Worm (Caenorhabditis elegans) whole organism, young adult: ENCODE measurements around the gene imb-2.

ENCODE experiments used
- B0019.2 ChIP-seq: fragments of 200-800 bp; sonication (Bioruptor generic); conservative IDR thresholded peaks from 2 replicates; pipeline ENCODE4 v1.3.6; 2022; ENCODE audit warnings: missing genetic modification reagents, missing genetic modification characterization, missing compliant biosample characterization
- B0261.1 ChIP-seq: sonication (generic microtip); optimal IDR thresholded peaks from 2 replicates; lab custom pipeline; 2016; ENCODE audit warnings: mild to moderate bottlenecking, missing genetic modification characterization, moderate library complexity, missing compliant biosample characterization
- D2030.7 ChIP-seq: fragments of 200-800 bp; sonication (Bioruptor generic); IDR thresholded peaks from 2 replicates; pipeline ENCODE4 v1.3.6; 2022; ENCODE audit warnings: missing genetic modification reagents, missing genetic modification characterization, missing compliant biosample characterization
- F22D6.2 ChIP-seq: sonication (generic microtip); optimal IDR thresholded peaks from 2 replicates; lab custom pipeline; 2016; ENCODE audit warnings: mild to moderate bottlenecking, missing genetic modification characterization, missing compliant biosample characterization
- F23B12.7 ChIP-seq: sonication (generic microtip); optimal IDR thresholded peaks from 2 replicates; lab custom pipeline; 2017; ENCODE audit warnings: missing genetic modification characterization, mild to moderate bottlenecking, missing compliant biosample characterization, antibody characterized with exemption, moderate library complexity; ENCODE audit not compliant: insufficient read depth
- F33H1.4 ChIP-seq: fragments of 200-800 bp; sonication (Bioruptor generic); IDR thresholded peaks from 2 replicates; pipeline ENCODE4 v1.3.6; 2022; ENCODE audit warnings: missing genetic modification reagents, missing genetic modification characterization, missing compliant biosample characterization
- F37B4.10 ChIP-seq: fragments of 200-800 bp; sonication (Bioruptor generic); IDR thresholded peaks from 2 replicates; pipeline ENCODE4 v1.3.6; 2022; ENCODE audit warnings: missing genetic modification characterization, missing compliant biosample characterization
- K11D2.4 ChIP-seq: fragments of 200-800 bp; sonication (Bioruptor generic); IDR thresholded peaks from 2 replicates; pipeline ENCODE4 v1.3.6; 2022; ENCODE audit warnings: missing genetic modification reagents, missing genetic modification characterization, missing compliant biosample characterization
- Y53G8AR.9 ChIP-seq: fragments of 200-800 bp; sonication (Bioruptor generic); conservative IDR thresholded peaks from 2 replicates; pipeline ENCODE4 v1.3.6; 2022; ENCODE audit warnings: missing genetic modification reagents, missing genetic modification characterization, missing compliant biosample characterization
- Y56A3A.18 ChIP-seq: fragments of 200-800 bp; sonication (Bioruptor generic); IDR thresholded peaks from 2 replicates; pipeline ENCODE4 v1.3.6; 2022; ENCODE audit warnings: missing genetic modification reagents, missing genetic modification characterization, missing compliant biosample characterization
- Y95B8A.8 ChIP-seq: fragments of 200-800 bp; sonication (Bioruptor generic); IDR thresholded peaks from 2 replicates; pipeline ENCODE4 v1.3.6; 2022; ENCODE audit warnings: missing genetic modification reagents, missing genetic modification characterization, missing compliant biosample characterization
- akir-1 ChIP-seq: fragments of 200-800 bp; sonication (Bioruptor generic); optimal IDR thresholded peaks from 2 replicates; lab custom pipeline; 2018; ENCODE audit warnings: mild to moderate bottlenecking, missing genetic modification characterization, moderate library complexity, missing compliant biosample characterization
- ama-1 ChIP-seq, 3 experiments: fragments of 150-350 bp in 1 of 3; sonication (generic microtip) in 2 of 3; optimal IDR thresholded peaks; 2 replicates each; lab custom pipeline; 2014 to 2018; ENCODE audit warnings: missing biosample characterization in 2 of 3, missing genetic modification characterization in 2 of 3, missing genetic modification reagents in 2 of 3
- aptf-3 ChIP-seq: fragments of 200-800 bp; sonication (Bioruptor generic); IDR thresholded peaks from 2 replicates; pipeline ENCODE4 v1.3.6; 2022; ENCODE audit warnings: missing genetic modification characterization, missing compliant biosample characterization
- attf-3 ChIP-seq: fragments of 200-800 bp; sonication (Bioruptor generic); conservative IDR thresholded peaks from 2 replicates; pipeline ENCODE4 v1.3.6; 2022; ENCODE audit warnings: missing genetic modification reagents, missing genetic modification characterization, missing compliant biosample characterization
- attf-6 ChIP-seq: fragments of 200-800 bp; sonication (Bioruptor generic); IDR thresholded peaks from 2 replicates; pipeline ENCODE4 v1.3.6; 2022; ENCODE audit warnings: missing genetic modification reagents, missing genetic modification characterization, missing compliant biosample characterization
- cebp-2 ChIP-seq: fragments of 200-800 bp; sonication (Bioruptor generic); IDR thresholded peaks from 2 replicates; pipeline ENCODE4 v1.3.6; 2022; ENCODE audit warnings: missing genetic modification characterization, missing compliant biosample characterization
- dpl-1 ChIP-seq: fragments of 150-350 bp; optimal IDR thresholded peaks from 2 replicates; lab custom pipeline; 2014; ENCODE audit warnings: missing biosample characterization, missing genetic modification reagents, missing genetic modification characterization
- ekl-4 ChIP-seq: fragments of 200-800 bp; sonication (Bioruptor generic); IDR thresholded peaks from 2 replicates; pipeline ENCODE4 v1.3.6; 2022; ENCODE audit warnings: missing genetic modification reagents, missing genetic modification characterization, missing compliant biosample characterization
- fkh-3 ChIP-seq: sonication (generic microtip); optimal IDR thresholded peaks from 2 replicates; lab custom pipeline; 2016; ENCODE audit warnings: mild to moderate bottlenecking, missing genetic modification characterization, missing compliant biosample characterization
- gei-17 ChIP-seq: fragments of 200-800 bp; sonication (Bioruptor generic); optimal IDR thresholded peaks from 2 replicates; lab custom pipeline; 2018; ENCODE audit warnings: mild to moderate bottlenecking, missing genetic modification characterization, missing compliant biosample characterization
- him-1 ChIP-seq: sonication (generic microtip); optimal IDR thresholded peaks from 2 replicates; lab custom pipeline; 2016; ENCODE audit warnings: missing genotype, missing genetic modification reagents, missing genetic modification characterization, missing compliant biosample characterization
- hsf-1 ChIP-seq: fragments of 200-800 bp; sonication (Bioruptor generic); IDR thresholded peaks from 2 replicates; pipeline ENCODE4 v1.3.6; 2022; ENCODE audit warnings: missing genetic modification reagents, missing genetic modification characterization, missing compliant biosample characterization
- lin-35 ChIP-seq, 3 experiments: fragments of 150-350 bp in 2 of 3; sonication (generic microtip) in 1 of 3; optimal IDR thresholded peaks; 2 replicates each; lab custom pipeline; 2014 to 2018; ENCODE audit warnings: missing biosample characterization in 3 of 3, missing genetic modification characterization in 3 of 3, missing genetic modification reagents in 3 of 3
- lin-54 ChIP-seq: fragments of 200-800 bp; sonication (Bioruptor generic); optimal IDR thresholded peaks from 2 replicates; lab custom pipeline; 2018; ENCODE audit warnings: mild to moderate bottlenecking, missing genetic modification characterization, missing compliant biosample characterization
- lir-1 ChIP-seq: fragments of 200-800 bp; sonication (Bioruptor generic); conservative IDR thresholded peaks from 2 replicates; pipeline ENCODE4 v1.3.6; 2022; ENCODE audit warnings: missing genetic modification reagents, missing genetic modification characterization, missing compliant biosample characterization
- madf-3 ChIP-seq: fragments of 200-800 bp; sonication (Bioruptor generic); IDR thresholded peaks from 2 replicates; pipeline ENCODE4 v1.3.6; 2022; ENCODE audit warnings: missing genetic modification reagents, missing genetic modification characterization, missing compliant biosample characterization
- mcd-1 ChIP-seq: fragments of 200-800 bp; sonication (Bioruptor generic); IDR thresholded peaks from 2 replicates; pipeline ENCODE4 v1.3.6; 2022; ENCODE audit warnings: missing genetic modification reagents, missing genetic modification characterization, missing compliant biosample characterization
- mes-4 ChIP-seq: sonication (generic microtip); optimal IDR thresholded peaks from 2 replicates; lab custom pipeline; 2016; ENCODE audit warnings: missing genotype, missing genetic modification characterization, missing compliant biosample characterization
- mxl-1 ChIP-seq: sonication (generic microtip); optimal IDR thresholded peaks from 2 replicates; lab custom pipeline; 2016; ENCODE audit warnings: missing genetic modification characterization, missing compliant biosample characterization
- nfyb-1 ChIP-seq: fragments of 200-800 bp; sonication (Bioruptor generic); IDR thresholded peaks from 2 replicates; pipeline ENCODE4 v1.3.6; 2022; ENCODE audit warnings: missing genetic modification reagents, missing genetic modification characterization, missing compliant biosample characterization
- nhr-27 ChIP-seq: fragments of 200-800 bp; sonication (Bioruptor generic); optimal IDR thresholded peaks from 2 replicates; lab custom pipeline; 2018; ENCODE audit warnings: mild to moderate bottlenecking, missing genetic modification characterization, moderate library complexity, missing compliant biosample characterization
- nhr-80 ChIP-seq: sonication (generic microtip); optimal IDR thresholded peaks from 2 replicates; lab custom pipeline; 2016; ENCODE audit warnings: missing genetic modification characterization, missing compliant biosample characterization
- rec-8 ChIP-seq, 2 experiments: sonication (generic microtip); optimal IDR thresholded peaks; 2 replicates each; lab custom pipeline; 2016; ENCODE audit warnings: mild to moderate bottlenecking in 2 of 2, missing genetic modification characterization in 2 of 2, missing genetic modification reagents in 2 of 2, missing genotype in 2 of 2, missing biosample characterization in 1 of 2, missing compliant biosample characterization in 1 of 2, moderate library complexity in 1 of 2
- repo-1 ChIP-seq: sonication (generic microtip); optimal IDR thresholded peaks from 2 replicates; lab custom pipeline; 2017; ENCODE audit warnings: mild to moderate bottlenecking, missing genetic modification characterization, missing compliant biosample characterization
- sdz-38 ChIP-seq: sonication (generic microtip); optimal IDR thresholded peaks from 2 replicates; lab custom pipeline; 2016; ENCODE audit warnings: missing genotype, missing genetic modification characterization, missing compliant biosample characterization
- sea-2 ChIP-seq: fragments of 200-800 bp; sonication (Bioruptor generic); IDR thresholded peaks from 2 replicates; pipeline ENCODE4 v1.3.6; 2022; ENCODE audit warnings: missing genetic modification characterization, missing compliant biosample characterization
- snpc-1.1 ChIP-seq: sonication (generic microtip); optimal IDR thresholded peaks from 2 replicates; lab custom pipeline; 2017; ENCODE audit warnings: missing genetic modification characterization, mild to moderate bottlenecking, missing compliant biosample characterization, antibody characterized with exemption, moderate library complexity, missing genotype, missing genetic modification reagents; ENCODE audit not compliant: insufficient read depth
- sptf-2 ChIP-seq: fragments of 200-800 bp; sonication (Bioruptor generic); optimal IDR thresholded peaks from 2 replicates; lab custom pipeline; 2018; ENCODE audit warnings: mild to moderate bottlenecking, missing genetic modification characterization, missing compliant biosample characterization
- tbx-9 ChIP-seq: sonication (generic microtip); optimal IDR thresholded peaks from 2 replicates; lab custom pipeline; 2016; ENCODE audit warnings: borderline replicate concordance, missing genetic modification characterization, inconsistent platforms, missing compliant biosample characterization
- unc-130 ChIP-seq: sonication (generic microtip); optimal IDR thresholded peaks from 2 replicates; lab custom pipeline; 2016; ENCODE audit warnings: missing genetic modification reagents, missing genetic modification characterization, missing compliant biosample characterization
- unc-62 ChIP-seq: fragments of 150-350 bp; optimal IDR thresholded peaks from 2 replicates; lab custom pipeline; 2014; ENCODE audit warnings: missing biosample characterization, missing genetic modification reagents, missing genetic modification characterization
- xnd-1 ChIP-seq: sonication (generic microtip); optimal IDR thresholded peaks from 2 replicates; lab custom pipeline; 2016; ENCODE audit warnings: missing genotype, missing genetic modification reagents, missing genetic modification characterization, missing compliant biosample characterization
- zfh-2 ChIP-seq: fragments of 200-800 bp; sonication (Bioruptor generic); conservative IDR thresholded peaks from 2 replicates; pipeline ENCODE4 v1.3.6; 2022; ENCODE audit warnings: missing genetic modification reagents, missing genetic modification characterization, missing compliant biosample characterization
- zim-3 ChIP-seq: sonication (generic microtip); optimal IDR thresholded peaks from 2 replicates; lab custom pipeline; 2017; ENCODE audit warnings: mild to moderate bottlenecking, missing genetic modification characterization, moderate library complexity, missing compliant biosample characterization
- ztf-18 ChIP-seq: sonication (generic microtip); optimal IDR thresholded peaks from 2 replicates; lab custom pipeline; 2016; ENCODE audit warnings: missing genotype, mild to moderate bottlenecking, missing genetic modification characterization, missing compliant biosample characterization
- ztf-25 ChIP-seq: fragments of 200-800 bp; sonication (Bioruptor generic); IDR thresholded peaks from 2 replicates; pipeline ENCODE4 v1.3.6; 2022; ENCODE audit warnings: missing genetic modification reagents, missing genetic modification characterization, missing compliant biosample characterization
- ztf-3 ChIP-seq: fragments of 200-800 bp; sonication (Bioruptor generic); optimal IDR thresholded peaks from 2 replicates; lab custom pipeline; 2018; ENCODE audit warnings: mild to moderate bottlenecking, missing genetic modification characterization, missing compliant biosample characterization
- ztf-6 ChIP-seq: fragments of 200-800 bp; sonication (Bioruptor generic); IDR thresholded peaks from 2 replicates; pipeline ENCODE4 v1.3.6; 2022; ENCODE audit warnings: missing genetic modification reagents, missing genetic modification characterization, missing compliant biosample characterization

The imb-2 gene

DNA sequence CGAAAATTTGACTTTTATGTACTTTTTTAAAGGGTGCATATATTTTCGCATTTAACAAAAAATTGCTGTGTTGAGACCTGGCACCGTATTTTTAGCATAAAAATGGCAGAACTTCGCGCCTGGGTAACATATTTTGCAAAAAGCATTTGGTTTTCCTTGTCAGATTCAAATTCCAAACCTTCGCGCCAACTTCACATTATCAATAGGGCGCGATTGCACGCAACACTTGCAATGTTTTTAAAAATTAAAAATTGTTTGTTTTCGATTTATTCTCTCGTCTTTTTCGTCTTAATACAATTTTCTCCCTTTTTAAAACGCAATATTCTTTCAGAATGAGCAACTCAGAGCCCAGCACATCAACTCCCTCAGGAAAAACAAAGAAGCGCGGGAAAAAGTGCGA lies 18.1 kb downstream of the imb-2 start, which contains the start of gene mes-2 (continued):
- no peak for TF ChIP-seq nhr-80 (tag; lab: Kevin White, UChicago)
- TF ChIP-seq lir-1, result 0 out of 2 replicates have a peak, but pooled peaks have one; percentile 29
- TF ChIP-seq mes-4, result no peak
- no peak for TF ChIP-seq cebp-2
- no peak for TF ChIP-seq attf-6 (GFP tag; lab: Robert Waterston, UW)
- peak; percentile 98 for TF ChIP-seq lin-54
- no peak for TF ChIP-seq sea-2 (GFP tag; lab: Robert Waterston, UW)
- TF ChIP-seq madf-3, result no peak
- no peak for TF ChIP-seq nhr-27 (tag; lab: Kevin White, UChicago)
- TF ChIP-seq Y56A3A.18, result no peak
- no peak for TF ChIP-seq ztf-3 (GFP tag; lab: Kevin White, UChicago)
- TF ChIP-seq him-1 (tag; lab: Kevin White, UChicago), result no peak
- peak; percentile 86 for TF ChIP-seq dpl-1
- TF ChIP-seq akir-1 (GFP tag; lab: Kevin White, UChicago), result no peak
- no peak for TF ChIP-seq F22D6.2 (tag; lab: Kevin White, UChicago)
- no peak for TF ChIP-seq B0261.1 (tag; lab: Kevin White, UChicago)
- peak; percentile 65 for TF ChIP-seq D2030.7 (GFP tag; lab: Robert Waterston, UW)
- TF ChIP-seq sptf-2 (GFP tag; lab: Kevin White, UChicago), result no peak
- peak; percentile 54 for TF ChIP-seq F23B12.7 (tag; lab: Kevin White, UChicago)
- no peak for TF ChIP-seq ztf-25
- no peak for TF ChIP-seq hsf-1 (GFP tag; lab: Robert Waterston, UW)
- TF ChIP-seq aptf-3 (GFP tag; lab: Robert Waterston, UW), result no peak
- no peak for TF ChIP-seq attf-3 (GFP tag; lab: Robert Waterston, UW)
- TF ChIP-seq nfyb-1 (GFP tag; lab: Robert Waterston, UW), result no peak
- no peak for TF ChIP-seq tbx-9 (tag; lab: Kevin White, UChicago)
- TF ChIP-seq repo-1 (tag; lab: Kevin White, UChicago), result no peak
- no peak for TF ChIP-seq snpc-1.1
- peak; percentile 31 for TF ChIP-seq xnd-1 (tag; lab: Kevin White, UChicago)
- no peak for TF ChIP-seq Y95B8A.8
- TF ChIP-seq gei-17, result no peak
- 0 out of 2 replicates have a peak, but pooled peaks have one; percentile 28 for TF ChIP-seq K11D2.4 (GFP tag; lab: Robert Waterston, UW)
- TF ChIP-seq F33H1.4 (GFP tag; lab: Robert Waterston, UW), result peak; percentile 69
- 0 out of 2 replicates have a peak, but pooled peaks have one; percentile 15 for TF ChIP-seq Y53G8AR.9 (GFP tag; lab: Robert Waterston, UW)
- no peak for TF ChIP-seq ztf-18 (tag; lab: Kevin White, UChicago)
- no peak for TF ChIP-seq mxl-1
- no peak for TF ChIP-seq unc-62
- TF ChIP-seq unc-130 (GFP tag; lab: Kevin White, UChicago), result no peak
- no peak for TF ChIP-seq sdz-38 (tag; lab: Kevin White, UChicago)
- TF ChIP-seq B0019.2 (GFP tag; lab: Robert Waterston, UW), result no peak
- no peak for TF ChIP-seq F37B4.10 (GFP tag; lab: Robert Waterston, UW)
- no peak for TF ChIP-seq ama-1 (optimal IDR thresholded peaks at IDR 0.05; lab: Kevin White, UChicago)
- TF ChIP-seq ama-1 (GFP tag; optimal IDR thresholded peaks at IDR 0.05; lab: Kevin White, UChicago), result no peak
- TF ChIP-seq zim-3 (tag; lab: Kevin White, UChicago), result no peak
- TF ChIP-seq lin-35 (GFP tag; optimal IDR thresholded peaks at IDR 0.05; lab: Kevin White, UChicago), result peak; percentile 71 to 94 (median 75)
- peak; percentile 36; the same call in 1 of the 2 replicates for TF ChIP-seq ekl-4 (GFP tag; lab: Robert Waterston, UW)
- TF ChIP-seq fkh-3 (tag; lab: Kevin White, UChicago), result no peak
- TF ChIP-seq rec-8 (tag; optimal IDR thresholded peaks at IDR 0.05; lab: Kevin White, UChicago), result no peak
- TF ChIP-seq mcd-1, result peak; percentile 98
- no peak for TF ChIP-seq ztf-6 (GFP tag; lab: Robert Waterston, UW)
- no peak for TF ChIP-seq zfh-2
